Worm (Caenorhabditis elegans) whole organism, young adult: ENCODE results near the gene C47D12.2.
"Not testable (repeated sequence)": the region's sequence is repeated elsewhere in the genome, so short reads cannot be mapped to it uniquely, and the experiment has no call there.

Source experiments
- B0035.1 ChIP-seq: sonication (generic microtip); optimal IDR thresholded peaks from 2 replicates; lab custom pipeline; 2016; ENCODE audit warnings: missing genetic modification characterization, mild to moderate bottlenecking, missing compliant biosample characterization, missing genotype, missing genetic modification reagents
- C06A6.2 ChIP-seq: fragments of 200-800 bp; sonication (Bioruptor generic); conservative IDR thresholded peaks from 2 replicates; pipeline ENCODE4 v1.3.6; 2022; ENCODE audit warnings: missing genetic modification characterization, missing compliant biosample characterization
- D2030.7 ChIP-seq: fragments of 200-800 bp; sonication (Bioruptor generic); IDR thresholded peaks from 2 replicates; pipeline ENCODE4 v1.3.6; 2022; ENCODE audit warnings: missing genetic modification reagents, missing genetic modification characterization, missing compliant biosample characterization
- F33H1.4 ChIP-seq: fragments of 200-800 bp; sonication (Bioruptor generic); IDR thresholded peaks from 2 replicates; pipeline ENCODE4 v1.3.6; 2022; ENCODE audit warnings: missing genetic modification reagents, missing genetic modification characterization, missing compliant biosample characterization
- F49E8.2 ChIP-seq: sonication (generic microtip); optimal IDR thresholded peaks from 3 replicates; lab custom pipeline; 2017; ENCODE audit warnings: missing genetic modification characterization, mild to moderate bottlenecking, missing compliant biosample characterization, antibody characterized with exemption, moderate library complexity; ENCODE audit not compliant: insufficient read depth
- K12H6.12 ChIP-seq: fragments of 200-800 bp; sonication (Bioruptor generic); optimal IDR thresholded peaks from 2 replicates; lab custom pipeline; 2018; ENCODE audit warnings: mild to moderate bottlenecking, missing genetic modification characterization, missing compliant biosample characterization
- T07F8.4 ChIP-seq: sonication (generic microtip); optimal IDR thresholded peaks from 2 replicates; lab custom pipeline; 2016; ENCODE audit warnings: mild to moderate bottlenecking, missing genetic modification characterization, moderate library complexity, missing compliant biosample characterization
- Y53G8AR.9 ChIP-seq: fragments of 200-800 bp; sonication (Bioruptor generic); conservative IDR thresholded peaks from 2 replicates; pipeline ENCODE4 v1.3.6; 2022; ENCODE audit warnings: missing genetic modification reagents, missing genetic modification characterization, missing compliant biosample characterization
- ZK185.1 ChIP-seq: sonication (generic microtip); optimal IDR thresholded peaks from 2 replicates; lab custom pipeline; 2016; ENCODE audit warnings: mild to moderate bottlenecking, missing genetic modification characterization, missing compliant biosample characterization; ENCODE audit not compliant: poor library complexity, severe bottlenecking
- aptf-2 ChIP-seq: fragments of 200-800 bp; sonication (Bioruptor generic); conservative IDR thresholded peaks from 2 replicates; pipeline ENCODE4 v1.3.6; 2022; ENCODE audit warnings: missing genetic modification reagents, missing genetic modification characterization, missing compliant biosample characterization
- aptf-3 ChIP-seq: fragments of 200-800 bp; sonication (Bioruptor generic); IDR thresholded peaks from 2 replicates; pipeline ENCODE4 v1.3.6; 2022; ENCODE audit warnings: missing genetic modification characterization, missing compliant biosample characterization
- bed-1 ChIP-seq: fragments of 200-800 bp; sonication (Bioruptor generic); IDR thresholded peaks from 2 replicates; pipeline ENCODE4 v1.3.6; 2022; ENCODE audit warnings: missing genetic modification reagents, missing genetic modification characterization, missing compliant biosample characterization
- cebp-1 ChIP-seq, 2 experiments: fragments of 200-800 bp in 1 of 2; sonication (Bioruptor generic) in 1 of 2; sonication (generic microtip) in 1 of 2; IDR thresholded peaks in 1 of 2; optimal IDR thresholded peaks in 1 of 2; 2 replicates each; pipeline versions ENCODE4 v1.3.6 to Lab custom; 2017 to 2022; ENCODE audit warnings: missing compliant biosample characterization in 2 of 2, missing genetic modification characterization in 2 of 2, mild to moderate bottlenecking in 1 of 2, missing genetic modification reagents in 1 of 2, moderate library complexity in 1 of 2
- ceh-100 ChIP-seq: fragments of 200-800 bp; sonication (Bioruptor generic); IDR thresholded peaks from 2 replicates; pipeline ENCODE4 v1.3.6; 2022; ENCODE audit warnings: missing genetic modification reagents, missing genetic modification characterization, missing compliant biosample characterization
- ceh-27 ChIP-seq: fragments of 200-800 bp; sonication (Bioruptor generic); optimal IDR thresholded peaks from 2 replicates; lab custom pipeline; 2018; ENCODE audit warnings: mild to moderate bottlenecking, missing genetic modification characterization, moderate library complexity, missing compliant biosample characterization
- ceh-91 ChIP-seq: fragments of 200-800 bp; sonication (Bioruptor generic); IDR thresholded peaks from 2 replicates; pipeline ENCODE4 v1.3.6; 2022; ENCODE audit warnings: missing genetic modification reagents, missing genetic modification characterization, missing compliant biosample characterization
- dox-1 ChIP-seq: fragments of 200-800 bp; sonication (Bioruptor generic); IDR thresholded peaks from 2 replicates; pipeline ENCODE4 v1.3.6; 2022; ENCODE audit warnings: missing genetic modification reagents, missing genetic modification characterization, missing compliant biosample characterization
- dpl-1 ChIP-seq: fragments of 150-350 bp; optimal IDR thresholded peaks from 2 replicates; lab custom pipeline; 2014; ENCODE audit warnings: missing biosample characterization, missing genetic modification reagents, missing genetic modification characterization
- efl-1 ChIP-seq: fragments of 150-350 bp; optimal IDR thresholded peaks from 2 replicates; lab custom pipeline; 2014; ENCODE audit warnings: missing biosample characterization, missing genetic modification reagents, missing genetic modification characterization
- egrh-3 ChIP-seq: fragments of 200-800 bp; sonication (Bioruptor generic); IDR thresholded peaks from 2 replicates; pipeline ENCODE4 v1.3.6; 2022; ENCODE audit warnings: missing genetic modification reagents, missing genetic modification characterization, missing compliant biosample characterization
- gei-17 ChIP-seq: fragments of 200-800 bp; sonication (Bioruptor generic); optimal IDR thresholded peaks from 2 replicates; lab custom pipeline; 2018; ENCODE audit warnings: mild to moderate bottlenecking, missing genetic modification characterization, missing compliant biosample characterization
- him-1 ChIP-seq: sonication (generic microtip); optimal IDR thresholded peaks from 2 replicates; lab custom pipeline; 2016; ENCODE audit warnings: missing genotype, missing genetic modification reagents, missing genetic modification characterization, missing compliant biosample characterization
- lin-26 ChIP-seq: fragments of 200-800 bp; sonication (Bioruptor generic); IDR thresholded peaks from 2 replicates; pipeline ENCODE4 v1.3.6; 2022; ENCODE audit warnings: missing genetic modification reagents, missing genetic modification characterization, missing compliant biosample characterization
- lin-54 ChIP-seq: fragments of 200-800 bp; sonication (Bioruptor generic); optimal IDR thresholded peaks from 2 replicates; lab custom pipeline; 2018; ENCODE audit warnings: mild to moderate bottlenecking, missing genetic modification characterization, missing compliant biosample characterization
- lsl-1 ChIP-seq: fragments of 200-800 bp; sonication (Bioruptor generic); optimal IDR thresholded peaks from 2 replicates; lab custom pipeline; 2018; ENCODE audit warnings: mild to moderate bottlenecking, missing genetic modification characterization, moderate library complexity, missing compliant biosample characterization
- lsy-27 ChIP-seq: sonication (generic microtip); optimal IDR thresholded peaks from 2 replicates; lab custom pipeline; 2017; ENCODE audit warnings: missing genetic modification characterization, mild to moderate bottlenecking, missing compliant biosample characterization, antibody characterized with exemption, missing genotype, borderline replicate concordance; ENCODE audit not compliant: insufficient read depth
- madf-6 ChIP-seq: fragments of 200-800 bp; sonication (Bioruptor generic); IDR thresholded peaks from 2 replicates; pipeline ENCODE4 v1.3.6; 2022; ENCODE audit warnings: missing genetic modification reagents, missing genetic modification characterization, missing compliant biosample characterization
- madf-8 ChIP-seq: fragments of 200-800 bp; sonication (Bioruptor generic); conservative IDR thresholded peaks from 2 replicates; pipeline ENCODE4 v1.3.6; 2022; ENCODE audit warnings: missing genetic modification reagents, missing genetic modification characterization, missing compliant biosample characterization
- mcd-1 ChIP-seq: fragments of 200-800 bp; sonication (Bioruptor generic); IDR thresholded peaks from 2 replicates; pipeline ENCODE4 v1.3.6; 2022; ENCODE audit warnings: missing genetic modification reagents, missing genetic modification characterization, missing compliant biosample characterization
- nhr-27 ChIP-seq: fragments of 200-800 bp; sonication (Bioruptor generic); optimal IDR thresholded peaks from 2 replicates; lab custom pipeline; 2018; ENCODE audit warnings: mild to moderate bottlenecking, missing genetic modification characterization, moderate library complexity, missing compliant biosample characterization
- nhr-80 ChIP-seq: sonication (generic microtip); optimal IDR thresholded peaks from 2 replicates; lab custom pipeline; 2016; ENCODE audit warnings: missing genetic modification characterization, missing compliant biosample characterization
- pha-4 ChIP-seq: fragments of 150-350 bp; sonication (generic microtip); optimal IDR thresholded peaks from 2 replicates; lab custom pipeline; 2014; ENCODE audit warnings: missing biosample characterization, missing genetic modification reagents, missing genetic modification characterization
- rec-8 ChIP-seq, 2 experiments: sonication (generic microtip); optimal IDR thresholded peaks; 2 replicates each; lab custom pipeline; 2016; ENCODE audit warnings: mild to moderate bottlenecking in 2 of 2, missing genetic modification characterization in 2 of 2, missing genetic modification reagents in 2 of 2, missing genotype in 2 of 2, missing biosample characterization in 1 of 2, missing compliant biosample characterization in 1 of 2, moderate library complexity in 1 of 2
- snpc-3.4 ChIP-seq: sonication (generic microtip); optimal IDR thresholded peaks from 2 replicates; lab custom pipeline; 2017; ENCODE audit warnings: missing genetic modification characterization, mild to moderate bottlenecking, missing compliant biosample characterization, antibody characterized with exemption, moderate library complexity, missing genotype, missing genetic modification reagents
- tbx-9 ChIP-seq: sonication (generic microtip); optimal IDR thresholded peaks from 2 replicates; lab custom pipeline; 2016; ENCODE audit warnings: borderline replicate concordance, missing genetic modification characterization, inconsistent platforms, missing compliant biosample characterization
- xnd-1 ChIP-seq: sonication (generic microtip); optimal IDR thresholded peaks from 2 replicates; lab custom pipeline; 2016; ENCODE audit warnings: missing genotype, missing genetic modification reagents, missing genetic modification characterization, missing compliant biosample characterization
- zfh-2 ChIP-seq: fragments of 200-800 bp; sonication (Bioruptor generic); conservative IDR thresholded peaks from 2 replicates; pipeline ENCODE4 v1.3.6; 2022; ENCODE audit warnings: missing genetic modification reagents, missing genetic modification characterization, missing compliant biosample characterization
- ztf-18 ChIP-seq: sonication (generic microtip); optimal IDR thresholded peaks from 2 replicates; lab custom pipeline; 2016; ENCODE audit warnings: missing genotype, mild to moderate bottlenecking, missing genetic modification characterization, missing compliant biosample characterization
- ztf-26 ChIP-seq: sonication (generic microtip); optimal IDR thresholded peaks from 2 replicates; lab custom pipeline; 2017; ENCODE audit warnings: missing genetic modification characterization, missing compliant biosample characterization

C47D12.2 gene

DNA sequence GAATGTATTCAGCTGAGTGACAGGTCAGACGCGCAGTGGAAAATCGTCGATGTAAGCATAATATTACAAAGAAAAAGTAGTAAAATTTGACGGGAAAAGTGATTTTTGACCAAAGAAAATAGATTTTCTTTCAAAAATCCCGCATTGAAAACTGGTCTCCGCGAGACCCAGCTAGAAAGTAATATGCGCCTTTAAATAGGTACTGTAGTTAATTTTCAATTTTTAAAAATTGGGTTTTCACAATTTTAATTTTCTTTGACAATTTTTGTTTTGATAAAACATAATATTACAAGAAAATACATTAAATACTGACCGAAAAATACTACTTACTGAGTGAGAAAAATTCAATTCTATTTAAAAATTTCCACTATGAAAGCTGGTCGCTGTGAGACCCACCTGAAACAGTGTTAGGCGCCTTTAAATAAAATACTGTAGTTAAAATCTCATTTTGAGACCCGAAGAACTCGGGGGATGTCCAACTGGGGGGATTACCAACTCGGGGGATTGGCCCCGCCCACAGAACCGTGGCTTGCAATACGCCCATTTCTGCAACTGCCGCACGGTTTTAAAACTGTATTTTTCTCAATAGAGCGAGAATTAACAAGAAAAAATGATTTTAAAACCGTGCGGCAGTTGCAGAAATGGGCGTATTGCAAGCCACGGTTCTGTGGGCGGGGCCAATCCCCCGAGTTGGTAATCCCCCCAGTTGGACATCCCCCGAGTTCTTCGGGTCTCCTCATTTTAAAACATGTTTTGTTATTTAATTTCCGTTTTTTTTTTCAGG lies 19.2 kb downstream of the C47D12.2 start, which contains the start of gene tars-1:
TSS of gene tars-1 (minus strand) at position 497 of the 784 bp plus-strand sequence.
- TF ChIP-seq lin-26 (GFP tag; lab: Robert Waterston, UW) (peak; percentile 23; the same call in 1 of the 2 replicates), lsl-1 (GFP tag; lab: Kevin White, UChicago) (peak; percentile 95), snpc-3.4 (peak; percentile 48), efl-1 (peak; percentile 85), dox-1 (peak; percentile 41; the same call in 1 of the 2 replicates), mcd-1 (GFP tag; lab: Robert Waterston, UW) (peak; percentile 77), madf-8 (GFP tag; lab: Robert Waterston, UW) (peak; percentile 81), xnd-1 (tag; lab: Kevin White, UChicago) (peak; percentile 83), egrh-3 (GFP tag; lab: Robert Waterston, UW) (0 out of 2 replicates have a peak, but pooled peaks have one; percentile 9), nhr-80 (peak; percentile 20), madf-6 (GFP tag; lab: Robert Waterston, UW) (peak; percentile 93), F33H1.4 (GFP tag; lab: Robert Waterston, UW) (peak; percentile 93), D2030.7 (peak; percentile 75), ztf-18 (tag; lab: Kevin White, UChicago) (peak; percentile 15), dpl-1 (GFP tag; lab: Kevin White, UChicago) (peak; percentile 46), cebp-1 (tag; optimal IDR thresholded peaks at IDR 0.05; lab: Kevin White, UChicago) (peak; percentile 1), ceh-91 (GFP tag; lab: Robert Waterston, UW) (peak; percentile 69), C06A6.2 (peak; percentile 26; the same call in 1 of the 2 replicates), F49E8.2 (tag; lab: Kevin White, UChicago) (peak; percentile 14), lin-54 (peak; percentile 40), ceh-100 (peak; percentile 80)
- TF ChIP-seq cebp-1 (GFP tag; IDR thresholded peaks at IDR 0.05; lab: Robert Waterston, UW), result not testable (repeated sequence)

ce11 chrII:11695945-11696270 lies 19.8 kb downstream of the C47D12.2 start, which contains the start of gene xpf-1:
xpf-1 (plus strand) TSS chrII:11696171.
- TF ChIP-seq K12H6.12, result no peak
- TF ChIP-seq aptf-2, result no peak
- TF ChIP-seq efl-1, result no peak
- TF ChIP-seq T07F8.4 (tag; lab: Kevin White, UChicago), result no peak
- TF ChIP-seq ceh-27 (GFP tag; lab: Kevin White, UChicago), result no peak
- TF ChIP-seq gei-17 (GFP tag; lab: Kevin White, UChicago), result no peak
- no peak for TF ChIP-seq tbx-9
- TF ChIP-seq pha-4 (tag; lab: Kevin White, UChicago), result no peak
- TF ChIP-seq nhr-27 (tag; lab: Kevin White, UChicago), result no peak
- no peak for TF ChIP-seq lin-26 (GFP tag; lab: Robert Waterston, UW)
- no peak for TF ChIP-seq B0035.1 (tag; lab: Kevin White, UChicago)
- no peak for TF ChIP-seq lsy-27 (tag; lab: Kevin White, UChicago)

ce11 chrII:11700200-11700599 lies 24.1 kb downstream of the C47D12.2 start, which contains the start of gene inos-1:
inos-1 (minus strand) TSS chrII:11700300.
- TF ChIP-seq aptf-3 (GFP tag; lab: Robert Waterston, UW) (0 out of 2 replicates have a peak, but pooled peaks have one; percentile 28), Y53G8AR.9 (no peak), bed-1 (GFP tag; lab: Robert Waterston, UW) (no peak), dpl-1 (GFP tag; lab: Kevin White, UChicago) (no peak), him-1 (tag; lab: Kevin White, UChicago) (no peak), ZK185.1 (tag; lab: Kevin White, UChicago) (no peak), rec-8 (tag; optimal IDR thresholded peaks at IDR 0.05; lab: Kevin White, UChicago) (no peak), zfh-2 (GFP tag; lab: Robert Waterston, UW) (0 out of 2 replicates have a peak, but pooled peaks have one; percentile 33), ztf-26 (tag; lab: Kevin White, UChicago) (no peak)
- TF ChIP-seq, all 124 proteins: peak for 2
